Worm (Caenorhabditis elegans) whole organism, late embryonic: ENCODE measurements around the gene frpr-21.
"Not testable (repeated sequence)": the region's sequence is repeated elsewhere in the genome, so short reads cannot be mapped to it uniquely, and the experiment has no call there.

Experiments used
- dmd-4 ChIP-seq: sonication (generic microtip); optimal IDR thresholded peaks from 2 replicates; lab custom pipeline; 2016; ENCODE audit warnings: borderline replicate concordance, missing genetic modification characterization, missing compliant biosample characterization
- nhr-11 ChIP-seq: fragments of 150-350 bp; optimal IDR thresholded peaks from 2 replicates; lab custom pipeline; 2014; ENCODE audit warnings: missing biosample characterization, missing genetic modification characterization
- pha-4 ChIP-seq: fragments of 150-350 bp; optimal IDR thresholded peaks from 2 replicates; lab custom pipeline; 2018; ENCODE audit warnings: missing biosample characterization, missing genetic modification reagents, missing genetic modification characterization
- pqm-1 ChIP-seq: sonication (generic microtip); optimal IDR thresholded peaks from 2 replicates; lab custom pipeline; 2016; ENCODE audit warnings: missing genetic modification characterization, missing compliant biosample characterization
- ref-2 ChIP-seq: sonication (generic microtip); optimal IDR thresholded peaks from 2 replicates; lab custom pipeline; 2016; ENCODE audit warnings: missing genetic modification characterization, missing compliant biosample characterization
- tbx-2 ChIP-seq: sonication (generic microtip); optimal IDR thresholded peaks from 2 replicates; lab custom pipeline; 2016; ENCODE audit warnings: missing genetic modification characterization, missing compliant biosample characterization

ce11 chrII:10442846-10443245 is 21.0 kb upstream of the frpr-21 start, which contains the start of gene ZK673.1:
- not testable (repeated sequence) for TF ChIP-seq pqm-1 (tag; lab: Kevin White, UChicago); pha-4; tbx-2 (tag; lab: Kevin White, UChicago); dmd-4 (tag; lab: Kevin White, UChicago); ref-2 (tag; lab: Kevin White, UChicago); nhr-11
